Fruit fly (Drosophila melanogaster) whole organism, adult: ENCODE data around the gene FASN2.

Experiments
- CG12768 ChIP-seq: fragments of 200-800 bp; sonication (Bioruptor generic); optimal IDR thresholded peaks from 2 replicates; lab custom pipeline; 2017; ENCODE audit warnings: missing biosample characterization, missing genetic modification characterization, mild to moderate bottlenecking, moderate library complexity, missing genetic modification reagents
- CG14711 ChIP-seq: fragments of 200-800 bp; sonication (Bioruptor generic); optimal IDR thresholded peaks from 2 replicates; lab custom pipeline; 2018; ENCODE audit warnings: missing biosample characterization, mild to moderate bottlenecking, missing genetic modification characterization, moderate library complexity
- CG33017 ChIP-seq: fragments of 200-800 bp; sonication (Bioruptor generic); optimal IDR thresholded peaks from 2 replicates; lab custom pipeline; 2018; ENCODE audit warnings: missing biosample characterization, mild to moderate bottlenecking, missing genetic modification characterization, moderate library complexity
- CG5204 ChIP-seq: fragments of 200-800 bp; sonication (Bioruptor generic); optimal IDR thresholded peaks from 2 replicates; lab custom pipeline; 2016; ENCODE audit warnings: missing biosample characterization, missing genetic modification characterization
- CG7045 ChIP-seq: fragments of 200-800 bp; sonication (Bioruptor generic); optimal IDR thresholded peaks from 2 replicates; lab custom pipeline; 2017; ENCODE audit warnings: missing biosample characterization, mild to moderate bottlenecking, missing genetic modification characterization
- Clk ChIP-seq: fragments of 200-800 bp; sonication (Bioruptor generic); optimal IDR thresholded peaks from 2 replicates; lab custom pipeline; 2017; ENCODE audit warnings: missing biosample characterization, missing genetic modification characterization
- Crg-1 ChIP-seq: fragments of 200-800 bp; sonication (Bioruptor generic); optimal IDR thresholded peaks from 2 replicates; lab custom pipeline; 2016; ENCODE audit warnings: missing biosample characterization, missing genetic modification characterization
- Hr96 ChIP-seq: fragments of 200-800 bp; sonication (Bioruptor generic); optimal IDR thresholded peaks from 2 replicates; lab custom pipeline; 2016; ENCODE audit warnings: missing biosample characterization, missing genetic modification characterization
- Mnt ChIP-seq: fragments of 200-800 bp; sonication (Bioruptor generic); optimal IDR thresholded peaks from 2 replicates; lab custom pipeline; 2016; ENCODE audit warnings: missing biosample characterization, mild to moderate bottlenecking, missing genetic modification characterization
- bab1 ChIP-seq: fragments of 200-800 bp; sonication (Bioruptor generic); optimal IDR thresholded peaks from 3 replicates; lab custom pipeline; 2019; ENCODE audit warnings: missing biosample characterization, mild to moderate bottlenecking, missing genetic modification characterization, moderate library complexity
- cic ChIP-seq: fragments of 200-800 bp; sonication (Bioruptor generic); optimal IDR thresholded peaks from 2 replicates; lab custom pipeline; 2017; ENCODE audit warnings: missing biosample characterization, mild to moderate bottlenecking, missing genetic modification characterization, moderate library complexity
- pad ChIP-seq: fragments of 200-800 bp; sonication (Bioruptor generic); optimal IDR thresholded peaks from 3 replicates; lab custom pipeline; 2017; ENCODE audit warnings: missing biosample characterization, missing genetic modification characterization, mild to moderate bottlenecking, moderate library complexity, missing genetic modification reagents
- toe ChIP-seq: fragments of 200-800 bp; sonication (Bioruptor generic); optimal IDR thresholded peaks from 2 replicates; lab custom pipeline; 2016; ENCODE audit warnings: missing biosample characterization, missing genetic modification characterization

DNA sequence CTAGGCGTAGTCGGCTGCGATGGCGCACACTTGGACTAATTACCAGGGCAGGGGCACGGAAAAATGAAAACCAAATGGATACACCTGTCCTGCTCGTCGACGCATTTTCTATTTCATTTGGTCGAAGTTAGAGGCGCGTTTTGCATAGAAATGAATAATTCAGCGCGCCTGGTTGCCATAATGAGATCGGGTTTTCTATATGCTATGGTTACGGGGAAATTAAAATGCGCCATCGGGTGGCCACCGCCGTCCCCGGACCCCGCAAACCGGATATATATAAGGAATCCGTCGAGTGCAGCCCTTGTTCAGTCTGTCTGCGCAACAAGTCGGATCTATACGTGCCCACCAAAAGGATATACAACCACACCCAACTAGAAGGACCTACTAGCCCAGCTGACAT, at the start of gene FASN2:
- TF ChIP-seq bab1 (GFP tag; lab: Kevin White, UChicago): no peak
- TF ChIP-seq CG33017: no peak
- no peak for TF ChIP-seq Crg-1 (GFP tag; lab: Kevin White, UChicago)
- no peak for TF ChIP-seq pad (GFP tag; lab: Kevin White, UChicago)
- TF ChIP-seq CG7045 (GFP tag; lab: Kevin White, UChicago): no peak
- TF ChIP-seq toe: no peak
- TF ChIP-seq Hr96 (GFP tag; lab: Kevin White, UChicago): no peak
- no peak for TF ChIP-seq Mnt (GFP tag; lab: Kevin White, UChicago)
- TF ChIP-seq Clk: no peak
- no peak for TF ChIP-seq CG5204
- TF ChIP-seq CG14711 (tag; lab: Kevin White, UChicago): no peak
- no peak for TF ChIP-seq CG12768 (GFP tag; lab: Kevin White, UChicago)
- peak; percentile 3 for TF ChIP-seq cic (GFP tag; lab: Kevin White, UChicago)
